1 worm cellular context compared by ENCODE assay signal in the genomic region with DNA sequence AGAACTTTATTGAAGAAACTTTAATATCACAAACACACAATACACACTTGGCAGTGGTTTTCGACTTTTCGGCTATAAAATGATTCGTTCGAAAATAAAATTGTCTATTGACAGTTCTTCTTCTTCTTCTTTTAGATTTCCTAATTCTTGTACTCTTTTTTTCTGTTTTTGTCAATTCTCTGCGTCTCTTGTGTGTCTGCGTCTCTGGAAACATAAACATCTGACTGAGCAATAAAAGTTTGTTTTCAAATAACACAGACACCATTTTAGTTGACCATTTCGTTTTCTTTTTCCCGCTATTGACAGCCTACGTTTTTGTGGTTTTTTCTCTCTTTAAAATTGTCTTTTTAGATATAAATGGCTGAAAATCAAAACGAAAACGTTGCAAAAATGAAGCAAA.
TF ChIP-seq lines count a peak whose summit lies in the region.

A gene (plus strand): TSS at position 352 of the 400 bp plus-strand sequence.

TF ChIP-seq in whole organism, L1 larva, 84 proteins besides CTCF, POLR2A, EP300 and RAD21 (continued from another document):
- TF ChIP-seq lin-35 (GFP tag; optimal IDR thresholded peaks at IDR 0.05; lab: Kevin White, UChicago), result no peak
- no peak for TF ChIP-seq aly-2 (tag; optimal IDR thresholded peaks at IDR 0.05; lab: Kevin White, UChicago)
- TF ChIP-seq mep-1 (tag; optimal IDR thresholded peaks at IDR 0.05; lab: Kevin White, UChicago), result no peak
- no peak for TF ChIP-seq mab-9 (GFP tag; IDR thresholded peaks at IDR 0.05; lab: Robert Waterston, UW)
